Fruit fly (Drosophila melanogaster): ENCODE data around the gene bor.

Gene bor

dm6 chr3R:16256135-16256534, 7.8 kb downstream of the bor start:
- TF ChIP-seq noc (tag; optimal IDR thresholded peaks at IDR 0.05), result no peak

dm6 chr3R:16254616-16255601, 9.0 kb downstream of the bor start:
- TF ChIP-seq noc (tag; optimal IDR thresholded peaks at IDR 0.05), result no peak

DNA sequence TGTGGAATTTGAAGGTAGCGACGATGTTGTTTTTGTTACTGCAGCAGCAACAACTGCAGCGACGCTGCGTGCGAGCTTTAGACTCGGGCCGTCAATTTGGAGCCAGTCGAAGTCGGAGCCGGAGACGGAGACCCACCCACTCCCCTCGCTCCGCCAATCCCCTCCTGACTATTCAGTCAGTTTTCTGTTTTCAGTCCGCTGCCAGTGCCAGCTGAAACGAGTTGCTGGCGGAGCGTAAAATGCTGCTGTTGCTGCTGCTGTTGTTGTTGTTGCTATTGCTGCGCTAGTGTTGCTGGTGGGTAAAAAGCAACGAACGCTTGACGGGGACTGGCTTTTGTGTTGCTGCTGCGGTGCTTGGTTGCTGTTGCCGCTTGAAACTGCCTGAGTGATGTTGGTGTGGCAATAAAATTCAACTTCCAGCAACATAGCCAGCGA, 9.9 kb downstream of the bor start:
- no peak for TF ChIP-seq noc (tag; optimal IDR thresholded peaks at IDR 0.05)

DNA sequence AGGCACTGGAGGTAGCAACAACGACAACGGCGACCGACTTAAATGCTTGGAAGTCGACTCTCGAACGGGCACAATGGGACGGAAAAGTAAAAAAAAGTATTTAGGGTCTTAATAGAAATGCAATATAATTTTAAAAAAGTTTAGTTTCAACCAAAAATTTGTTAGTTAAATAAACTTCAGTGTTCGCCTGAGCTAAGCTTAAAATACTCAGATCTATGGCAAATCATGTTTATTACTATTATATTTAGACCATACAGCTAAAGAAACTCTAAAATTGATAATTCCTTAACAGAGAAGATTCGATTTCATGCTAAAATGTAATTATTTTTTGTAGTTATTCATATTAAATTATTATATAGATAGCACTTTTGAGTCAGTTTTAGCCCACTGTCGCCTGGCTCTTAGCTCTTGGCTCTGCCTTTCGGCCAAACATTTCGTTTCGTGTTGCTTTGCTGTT, 10.5 kb downstream of the bor start:
- TF ChIP-seq noc (tag; optimal IDR thresholded peaks at IDR 0.05), result peak; percentile 83

- TF ChIP-seq noc (tag; optimal IDR thresholded peaks at IDR 0.05), result no peak
These were observed 11.0 kb downstream of the bor start for dm6 chr3R:16252898-16253412.

DNA sequence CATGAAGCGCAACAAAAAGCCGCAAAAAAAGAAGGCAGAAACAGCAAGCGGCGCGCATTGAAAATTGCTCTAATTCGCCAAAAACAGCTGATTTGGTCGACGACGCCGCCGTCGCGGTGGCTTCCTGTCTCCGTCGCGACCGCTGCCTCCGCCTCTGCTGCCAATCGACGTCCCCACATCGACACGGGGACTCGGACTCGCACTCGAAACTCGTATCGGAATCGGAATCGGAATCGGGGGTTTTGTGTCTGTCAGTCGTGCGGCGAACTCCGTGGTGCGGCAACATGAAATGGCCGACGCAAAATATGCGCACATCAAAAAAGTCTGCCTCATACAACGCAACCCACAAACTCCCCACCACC, 12.0 kb downstream of the bor start:
- no peak for TF ChIP-seq noc (tag; optimal IDR thresholded peaks at IDR 0.05)

DNA sequence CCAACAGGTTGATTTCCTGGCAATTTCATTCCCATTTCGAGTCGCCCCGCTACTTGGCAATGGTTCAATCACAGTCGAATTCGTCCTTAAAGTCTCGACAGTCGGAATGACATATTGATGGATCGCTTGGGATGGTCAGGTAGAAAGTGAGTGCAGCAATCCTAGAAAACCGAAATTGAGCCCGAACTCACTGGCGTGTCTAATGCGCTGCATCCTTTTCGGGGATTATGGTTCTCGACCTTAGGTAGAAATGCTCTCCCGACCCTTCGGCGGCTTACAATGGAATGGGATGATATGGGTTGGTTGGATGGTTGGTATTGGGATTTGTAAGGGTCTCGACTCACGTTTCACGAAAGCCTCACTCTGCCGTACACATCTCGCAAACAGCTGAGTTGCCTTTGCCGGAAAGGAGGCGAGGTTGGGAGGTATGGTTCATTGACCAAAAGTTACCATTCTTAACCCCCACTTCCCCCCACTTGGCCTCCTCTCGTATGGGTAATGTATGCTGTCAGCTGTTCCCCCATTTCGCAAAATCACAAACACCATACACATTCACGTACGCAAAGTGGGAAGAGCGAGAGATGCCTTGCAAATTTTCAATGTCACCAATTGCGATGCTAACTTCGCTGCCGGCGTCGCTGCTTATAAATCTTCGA, 12.5 kb downstream of the bor start:
- no peak for TF ChIP-seq noc (tag; optimal IDR thresholded peaks at IDR 0.05)

DNA sequence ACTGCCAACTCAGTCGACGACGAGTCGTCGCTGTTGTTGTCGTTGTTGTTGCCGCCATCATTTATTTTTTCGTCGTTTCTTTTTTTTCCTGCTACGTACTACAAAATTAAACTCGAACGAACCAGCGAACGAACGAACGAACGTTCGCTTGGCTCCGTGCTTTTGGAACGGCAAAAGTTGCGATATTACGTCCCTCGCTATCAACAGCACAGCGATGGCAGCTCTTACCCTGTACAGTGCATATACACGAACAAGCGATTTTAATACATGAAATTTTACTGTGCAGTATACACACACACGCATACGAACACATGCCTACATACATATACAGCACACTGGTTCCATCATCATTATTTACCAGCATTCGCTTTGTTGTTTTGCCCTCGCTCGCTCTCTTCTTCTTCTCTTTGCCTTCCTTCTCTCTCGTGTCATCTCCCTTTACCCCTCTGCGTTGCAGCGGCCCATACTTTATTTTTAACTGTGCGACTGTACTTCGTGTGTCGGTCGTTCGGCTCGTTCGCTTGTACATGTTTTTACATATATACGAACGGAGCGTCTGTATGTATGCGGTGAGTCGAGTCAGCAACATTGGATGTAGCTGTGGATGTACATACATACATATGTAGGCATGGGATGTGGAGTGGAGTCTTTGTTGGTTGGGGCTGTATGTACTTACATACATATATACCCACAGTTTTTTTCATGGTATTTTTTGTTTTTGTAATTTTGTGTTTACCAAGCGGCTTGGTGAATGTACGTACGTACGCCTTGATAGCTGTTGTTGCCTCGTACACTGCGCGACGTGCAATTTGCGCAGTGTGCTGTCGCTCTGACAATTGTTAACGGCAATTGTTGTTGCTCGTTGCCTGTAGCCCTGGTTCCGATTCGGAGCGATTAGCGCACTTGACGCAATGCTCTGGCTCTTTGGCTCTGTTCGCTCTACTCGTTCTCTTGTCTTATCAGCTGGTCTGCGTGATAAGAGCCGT, 13.8 kb downstream of the bor start:
- TF ChIP-seq noc (tag; optimal IDR thresholded peaks at IDR 0.05), result peak; percentile 78

- no peak for TF ChIP-seq noc (tag; optimal IDR thresholded peaks at IDR 0.05)
These were observed 14.4 kb downstream of the bor start for dm6 chr3R:16249510-16249828.

DNA sequence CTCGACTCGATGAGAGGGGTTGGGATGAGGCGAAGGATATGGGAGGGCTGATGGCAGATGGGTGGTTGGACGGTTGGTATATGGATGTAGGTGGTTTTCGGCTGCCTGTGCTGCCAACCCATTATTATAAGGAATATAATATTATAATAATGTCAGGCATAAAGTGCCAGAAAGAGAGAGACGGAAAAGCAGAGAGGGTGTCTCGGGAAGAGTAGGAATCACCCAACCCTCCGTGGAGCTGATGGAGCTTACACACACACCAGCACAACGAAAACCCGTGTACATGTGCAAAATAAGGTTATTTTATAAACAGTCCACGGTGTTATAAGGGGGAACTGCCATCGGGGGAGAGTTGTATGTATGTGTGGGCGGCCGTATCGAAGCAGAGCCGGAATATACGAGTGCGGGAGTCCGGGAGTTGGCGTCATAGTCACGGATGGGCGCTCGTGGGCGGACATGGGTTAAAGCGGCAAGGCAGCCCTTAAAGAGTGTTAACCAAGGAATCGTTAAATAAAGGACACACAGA, 15.4 kb downstream of the bor start:
- no peak for TF ChIP-seq noc (tag; optimal IDR thresholded peaks at IDR 0.05)

- no peak for TF ChIP-seq noc (tag; optimal IDR thresholded peaks at IDR 0.05)
These were observed 16.1 kb downstream of the bor start for dm6 chr3R:16247609-16248499.

DNA sequence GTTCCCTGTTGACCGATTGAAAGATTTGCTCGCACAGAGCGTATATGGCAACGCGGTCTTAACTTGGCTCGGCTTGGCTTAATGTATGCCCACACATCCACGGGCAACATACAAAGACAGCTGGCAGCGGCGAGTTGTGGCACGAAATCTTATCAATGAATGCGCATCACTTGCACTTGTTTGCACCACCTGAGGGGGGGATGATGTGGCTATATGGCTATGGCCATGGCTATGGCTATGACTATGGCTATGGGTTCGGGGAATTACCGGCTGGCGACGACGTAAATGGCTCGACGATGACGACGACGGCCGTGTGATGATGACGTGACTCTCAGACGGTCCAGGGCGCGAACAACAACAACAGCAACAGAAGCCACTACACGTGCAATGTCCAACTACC, 16.9 kb downstream of the bor start:
- TF ChIP-seq noc (tag; optimal IDR thresholded peaks at IDR 0.05), result no peak

DNA sequence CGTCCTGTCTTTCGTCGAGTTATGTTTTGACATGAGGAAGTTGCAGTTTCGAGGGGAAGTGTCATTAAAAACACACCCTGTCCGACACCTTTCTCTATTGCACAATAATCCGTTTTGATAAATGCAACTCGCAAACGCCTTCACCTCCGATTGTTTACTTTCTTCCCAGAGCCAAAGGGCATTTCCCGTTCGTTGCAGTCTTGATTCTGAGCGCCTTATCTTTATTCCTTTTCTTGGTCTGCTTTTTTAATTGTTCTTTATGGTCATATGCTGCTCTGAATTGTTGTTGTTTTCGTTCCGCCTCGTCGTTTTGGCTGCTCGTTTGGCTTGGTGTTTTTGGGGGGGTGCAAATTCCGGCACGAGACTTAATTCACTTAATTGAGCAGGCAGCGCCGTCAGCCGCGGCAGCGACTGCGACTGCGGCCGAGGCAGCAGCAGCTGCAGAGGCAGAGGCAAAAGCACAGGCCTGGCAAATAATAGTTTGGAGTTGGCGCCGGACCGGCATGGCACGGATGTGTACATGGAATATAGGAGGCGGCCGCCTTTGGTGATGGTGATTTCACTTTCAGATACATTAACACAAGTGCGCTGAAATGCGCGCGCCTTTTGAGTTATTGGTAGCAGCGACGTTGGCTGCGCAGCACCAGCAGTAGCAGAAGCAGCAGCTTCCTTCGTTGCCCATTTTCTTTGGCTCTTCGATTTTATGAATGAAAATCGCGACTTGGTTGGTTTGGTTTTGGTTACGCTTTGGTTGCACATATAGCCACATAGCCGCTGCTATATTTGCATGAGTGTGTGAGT, 18.4 kb downstream of the bor start:
- no peak for TF ChIP-seq noc (tag; optimal IDR thresholded peaks at IDR 0.05)
